Worm (Caenorhabditis elegans): ENCODE measurements around the gene F43B10.1.

The F43B10.1 gene

ce11 chrX:16675712-16676111 lies 13.1 kb upstream of the F43B10.1 start:
- no peak for TF ChIP-seq ceh-24 (tag; optimal IDR thresholded peaks at IDR 0.05)
- no peak for TF ChIP-seq madf-2 (tag; optimal IDR thresholded peaks at IDR 0.05)
- no peak for TF ChIP-seq ets-4 (tag; optimal IDR thresholded peaks at IDR 0.05)
- TF ChIP-seq ceh-18 (tag; optimal IDR thresholded peaks at IDR 0.05): no peak
- TF ChIP-seq unc-55 (GFP tag; optimal IDR thresholded peaks at IDR 0.05): no peak
- no peak for TF ChIP-seq F13H6.1 (tag; optimal IDR thresholded peaks at IDR 0.05)
- no peak for TF ChIP-seq ref-2 (tag; optimal IDR thresholded peaks at IDR 0.05)
- no peak for TF ChIP-seq zip-5 (tag; optimal IDR thresholded peaks at IDR 0.05)
- TF ChIP-seq tbx-2 (tag; optimal IDR thresholded peaks at IDR 0.05): no peak
- TF ChIP-seq ceh-9 (tag; optimal IDR thresholded peaks at IDR 0.05): no peak
- no peak for TF ChIP-seq pha-4 (tag; optimal IDR thresholded peaks at IDR 0.05)
- no peak for TF ChIP-seq elt-4 (tag; optimal IDR thresholded peaks at IDR 0.05)
- no peak for TF ChIP-seq fkh-6 (tag; optimal IDR thresholded peaks at IDR 0.05)
- TF ChIP-seq pax-1 (tag; optimal IDR thresholded peaks at IDR 0.05): no peak
- TF ChIP-seq C38D4.7 (GFP tag; optimal IDR thresholded peaks at IDR 0.05): no peak
- TF ChIP-seq K09A11.1 (tag; optimal IDR thresholded peaks at IDR 0.05; ENCODE audit: insufficient read depth): no peak
- TF ChIP-seq ceh-14 (tag; optimal IDR thresholded peaks at IDR 0.05): no peak
- no peak for TF ChIP-seq pag-3 (tag; optimal IDR thresholded peaks at IDR 0.05; ENCODE audit: borderline replicate concordance)

DNA sequence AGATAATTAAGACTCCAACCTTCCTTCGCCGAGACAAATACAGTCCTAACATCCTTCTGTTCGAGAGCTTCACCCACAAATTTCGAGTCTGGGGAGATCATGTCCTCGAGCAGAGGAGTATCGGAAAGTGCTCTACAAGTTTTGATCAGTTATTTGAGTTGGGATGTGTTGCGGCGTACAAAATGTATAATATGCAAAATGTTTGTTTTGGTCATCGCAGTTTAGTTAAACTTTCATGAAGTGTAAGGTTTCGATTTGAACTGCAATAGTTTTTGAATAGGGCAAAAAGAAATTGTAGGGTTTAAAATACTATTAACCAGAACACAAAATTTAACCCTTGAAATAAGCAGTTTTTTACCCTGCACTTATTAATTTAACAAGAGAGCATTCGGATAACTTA lies 12.0 kb upstream of the F43B10.1 start, which contains the start of gene tag-343:
tag-343 (minus strand) TSS at position 101 of the 400 bp plus-strand sequence.
- TF ChIP-seq pha-4 (tag; optimal IDR thresholded peaks at IDR 0.05): no peak
- TF ChIP-seq ahr-1 (tag; optimal IDR thresholded peaks at IDR 0.05): no peak
- TF ChIP-seq unc-42 (tag; optimal IDR thresholded peaks at IDR 0.05): no peak
- no peak for TF ChIP-seq ceh-9 (tag; optimal IDR thresholded peaks at IDR 0.05)
- no peak for TF ChIP-seq ceh-31 (tag; optimal IDR thresholded peaks at IDR 0.05)

DNA sequence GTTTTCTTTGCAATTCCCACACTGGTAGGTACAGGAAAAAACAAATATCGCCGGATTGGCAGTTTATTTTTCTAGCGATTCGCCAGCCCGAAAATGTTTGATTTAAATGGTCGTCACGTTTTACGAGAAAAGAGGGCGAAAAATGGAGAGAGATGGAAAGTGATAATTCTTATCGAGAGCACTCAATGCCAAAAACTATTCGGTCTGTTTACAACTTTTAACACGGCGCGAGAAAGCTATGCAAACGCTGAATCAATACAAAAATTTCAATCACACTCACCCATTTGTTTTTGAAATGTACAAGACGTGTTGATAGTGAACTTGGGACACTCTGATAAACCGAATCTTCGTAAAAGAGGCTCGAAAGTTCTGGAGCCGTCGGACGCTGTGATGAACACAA lies 10.0 kb upstream of the F43B10.1 start:
- TF ChIP-seq pqm-1 (tag; optimal IDR thresholded peaks at IDR 0.05): no peak

DNA sequence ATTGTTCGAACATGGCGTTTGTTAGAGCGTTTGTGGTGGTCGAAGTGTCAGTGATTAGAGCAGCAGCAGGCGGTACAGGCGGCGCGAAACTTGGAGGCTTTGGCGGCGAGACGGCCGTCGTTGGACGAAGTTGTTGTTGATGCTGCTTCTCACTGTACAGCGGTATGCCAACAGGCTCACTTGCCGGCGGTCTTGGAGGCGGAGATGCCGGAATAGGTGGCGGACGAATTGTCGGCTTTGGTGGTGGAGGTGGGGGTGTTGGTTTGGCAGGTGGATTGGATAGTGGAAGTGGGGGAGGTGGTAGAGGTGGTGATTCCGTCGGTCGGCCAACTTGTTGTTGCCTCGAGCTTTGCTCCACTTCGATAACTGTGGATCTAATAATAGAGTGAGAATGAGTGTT lies 8.6 kb upstream of the F43B10.1 start:
- TF ChIP-seq elt-4 (tag; optimal IDR thresholded peaks at IDR 0.05) (no peak), unc-42 (tag; optimal IDR thresholded peaks at IDR 0.05) (no peak), tbx-2 (tag; optimal IDR thresholded peaks at IDR 0.05) (no peak), eyg-1 (tag; optimal IDR thresholded peaks at IDR 0.05) (no peak), unc-55 (GFP tag; optimal IDR thresholded peaks at IDR 0.05) (no peak), pag-3 (tag; optimal IDR thresholded peaks at IDR 0.05; ENCODE audit: borderline replicate concordance) (no peak), hlh-6 (tag; optimal IDR thresholded peaks at IDR 0.05) (no peak), ceh-22 (tag; optimal IDR thresholded peaks at IDR 0.05) (no peak)

- TF ChIP-seq elt-2 (tag; optimal IDR thresholded peaks at IDR 0.05) (peak; percentile 67), nfya-1 (tag; optimal IDR thresholded peaks at IDR 0.05) (no peak)
These were observed 6.5 kb upstream of the F43B10.1 start for ce11 chrX:16669106-16669505.

- TF ChIP-seq K02D7.2 (tag; optimal IDR thresholded peaks at IDR 0.05) (no peak), nhr-11 (tag; optimal IDR thresholded peaks at IDR 0.05) (no peak), elt-4 (tag; optimal IDR thresholded peaks at IDR 0.05) (no peak), elt-2 (tag; optimal IDR thresholded peaks at IDR 0.05) (no peak), pha-4 (tag; optimal IDR thresholded peaks at IDR 0.05) (no peak), unc-86 (tag; optimal IDR thresholded peaks at IDR 0.05) (no peak), pat-9 (tag; optimal IDR thresholded peaks at IDR 0.05) (no peak), T23F11.4 (GFP tag; optimal IDR thresholded peaks at IDR 0.05) (no peak), ceh-19 (GFP tag; optimal IDR thresholded peaks at IDR 0.05) (no peak), syd-9 (tag; optimal IDR thresholded peaks at IDR 0.05) (no peak), Y22D7AL.16 (tag; optimal IDR thresholded peaks at IDR 0.05) (no peak), hlh-8 (tag; optimal IDR thresholded peaks at IDR 0.05) (no peak), fkh-10 (GFP tag; optimal IDR thresholded peaks at IDR 0.05) (no peak), C38D4.7 (GFP tag; optimal IDR thresholded peaks at IDR 0.05) (no peak), ceh-22 (tag; optimal IDR thresholded peaks at IDR 0.05) (no peak)
These were observed 4.9 kb upstream of the F43B10.1 start for ce11 chrX:16667515-16667914.

Data from whole organism, late embryonic.